Worm (Caenorhabditis elegans) whole organism, L3 larva: ENCODE data around the gene act-1.

Experiments
- ceh-9 ChIP-seq: sonication (generic microtip); optimal IDR thresholded peaks from 2 replicates; lab custom pipeline; 2018; ENCODE audit warnings: missing biosample characterization, missing genetic modification characterization
- eor-1 ChIP-seq, 2 experiments: fragments of 150-350 bp; optimal IDR thresholded peaks; 2 replicates each; lab custom pipeline; 2014 to 2018; ENCODE audit warnings: missing biosample characterization in 2 of 2, missing genetic modification characterization in 2 of 2
- fos-1 ChIP-seq: fragments of 150-350 bp; optimal IDR thresholded peaks from 2 replicates; lab custom pipeline; 2014; ENCODE audit warnings: missing biosample characterization, missing genetic modification characterization
- lin-39 ChIP-seq: fragments of 150-350 bp; optimal IDR thresholded peaks from 2 replicates; lab custom pipeline; 2018; ENCODE audit warnings: missing biosample characterization, missing genetic modification reagents, missing genetic modification characterization
- nhr-76 ChIP-seq: fragments of 150-350 bp; sonication (generic microtip); optimal IDR thresholded peaks from 5 replicates; lab custom pipeline; 2014; ENCODE audit warnings: missing biosample characterization, missing genetic modification characterization

DNA sequence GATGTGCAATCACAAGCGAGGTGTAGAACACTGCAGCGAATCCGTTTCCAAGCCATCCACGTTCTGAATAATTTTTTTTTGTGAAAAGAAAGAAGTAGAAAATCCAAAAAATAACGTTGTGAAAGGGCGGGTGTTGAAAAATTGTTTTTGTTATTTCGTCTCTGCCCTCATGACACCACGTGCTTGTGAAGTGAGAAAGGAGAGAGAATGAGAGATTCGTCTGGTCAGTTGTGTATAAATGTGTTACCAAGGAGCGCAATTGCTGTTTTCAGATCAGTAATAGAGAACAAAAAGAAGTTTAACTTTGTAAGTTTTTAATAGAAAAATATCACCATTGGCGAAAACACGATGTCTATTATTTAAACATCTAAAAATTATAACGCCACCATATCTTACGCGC lies 40.4 kb downstream of the act-1 start:
- TF ChIP-seq lin-39 (tag; lab: Kevin White, UChicago) (peak; percentile 52), fos-1 (tag; lab: Kevin White, UChicago) (no peak), nhr-76 (tag; lab: Kevin White, UChicago) (no peak), ceh-9 (tag; lab: Kevin White, UChicago) (no peak), eor-1 (tag; optimal IDR thresholded peaks at IDR 0.05; lab: Kevin White, UChicago) (no peak)
